Worm (Caenorhabditis elegans) whole organism, L1 larva: Measurements from ENCODE around the gene gphr-2.

Experiments
- C16A3.4 ChIP-seq: fragments of 150-350 bp; optimal IDR thresholded peaks from 2 replicates; lab custom pipeline; 2014; ENCODE audit warnings: missing biosample characterization, missing genetic modification characterization
- C34B4.2 ChIP-seq: sonication (generic microtip); optimal IDR thresholded peaks from 2 replicates; lab custom pipeline; 2017; ENCODE audit warnings: mild to moderate bottlenecking, missing genetic modification characterization, missing compliant biosample characterization
- F16B12.6 ChIP-seq: fragments of 150-350 bp; optimal IDR thresholded peaks from 2 replicates; lab custom pipeline; 2014; ENCODE audit warnings: missing biosample characterization, missing genetic modification characterization
- ceh-63 ChIP-seq: fragments of 200-800 bp; sonication (Bioruptor generic); optimal IDR thresholded peaks from 2 replicates; lab custom pipeline; 2018; ENCODE audit warnings: mild to moderate bottlenecking, missing genetic modification characterization, missing compliant biosample characterization
- ceh-8 ChIP-seq: fragments of 200-800 bp; sonication (Bioruptor generic); optimal IDR thresholded peaks from 2 replicates; lab custom pipeline; 2018; ENCODE audit warnings: mild to moderate bottlenecking, missing genetic modification characterization, moderate library complexity, missing compliant biosample characterization
- ceh-90 ChIP-seq: sonication (generic microtip); optimal IDR thresholded peaks from 2 replicates; lab custom pipeline; 2016; ENCODE audit warnings: missing genetic modification characterization, missing compliant biosample characterization
- ces-1 ChIP-seq: fragments of 150-350 bp; optimal IDR thresholded peaks from 2 replicates; lab custom pipeline; 2014; ENCODE audit warnings: missing biosample characterization, missing genetic modification reagents, missing genetic modification characterization
- dpl-1 ChIP-seq, 3 experiments: fragments of 150-350 bp in 2 of 3; sonication (generic microtip) in 1 of 3; optimal IDR thresholded peaks; 2 replicates each; lab custom pipeline; 2014 to 2017; ENCODE audit warnings: missing biosample characterization in 3 of 3, missing genetic modification characterization in 3 of 3, missing genetic modification reagents in 3 of 3
- dsc-1 ChIP-seq: sonication (generic microtip); optimal IDR thresholded peaks from 2 replicates; lab custom pipeline; 2016; ENCODE audit warnings: mild to moderate bottlenecking, missing genetic modification characterization, missing compliant biosample characterization
- egl-27 ChIP-seq, 2 experiments: fragments of 150-350 bp in 1 of 2; sonication (generic microtip); optimal IDR thresholded peaks; 3 replicates each; lab custom pipeline; 2017 to 2018; ENCODE audit warnings: missing biosample characterization in 2 of 2, missing genetic modification characterization in 2 of 2, missing genetic modification reagents in 2 of 2
- elt-2 ChIP-seq: sonication (generic microtip); optimal IDR thresholded peaks from 2 replicates; lab custom pipeline; 2016; ENCODE audit warnings: missing genetic modification characterization, mild to moderate bottlenecking, inconsistent platforms, missing compliant biosample characterization, missing genetic modification reagents
- elt-3 ChIP-seq, 6 experiments: fragments of 150-350 bp in 1 of 6; sonication (generic microtip); optimal IDR thresholded peaks; 2 replicates each; lab custom pipeline; 2017 to 2018; ENCODE audit warnings: missing biosample characterization in 6 of 6, missing genetic modification characterization in 6 of 6, inconsistent platforms in 1 of 6
- ets-5 ChIP-seq: fragments of 200-800 bp; sonication (Bioruptor generic); IDR thresholded peaks from 2 replicates; pipeline ENCODE4 v1.3.6; 2022; ENCODE audit warnings: missing genetic modification characterization, missing compliant biosample characterization
- fkh-4 ChIP-seq: sonication (generic microtip); optimal IDR thresholded peaks from 2 replicates; lab custom pipeline; 2016; ENCODE audit warnings: missing compliant biosample characterization, missing genetic modification characterization, borderline replicate concordance
- fkh-8 ChIP-seq: sonication (generic microtip); optimal IDR thresholded peaks from 2 replicates; lab custom pipeline; 2016; ENCODE audit warnings: mild to moderate bottlenecking, missing genetic modification characterization, missing compliant biosample characterization
- grh-1 ChIP-seq: fragments of 200-800 bp; sonication (Bioruptor generic); IDR thresholded peaks from 2 replicates; pipeline ENCODE4 v1.3.6; 2022; ENCODE audit warnings: missing genetic modification reagents, missing genetic modification characterization, missing compliant biosample characterization
- hlh-17 ChIP-seq: fragments of 200-800 bp; sonication (Bioruptor generic); optimal IDR thresholded peaks from 2 replicates; lab custom pipeline; 2018; ENCODE audit warnings: missing genetic modification characterization, mild to moderate bottlenecking, missing compliant biosample characterization, moderate library complexity, borderline replicate concordance
- irx-1 ChIP-seq: sonication (generic microtip); optimal IDR thresholded peaks from 2 replicates; lab custom pipeline; 2016; ENCODE audit warnings: missing genetic modification characterization, missing compliant biosample characterization
- isw-1 ChIP-seq: fragments of 200-800 bp; sonication (Bioruptor generic); IDR thresholded peaks from 2 replicates; pipeline ENCODE4 v1.3.6; 2022; ENCODE audit warnings: missing genetic modification characterization, missing compliant biosample characterization
- jun-1 ChIP-seq: fragments of 150-350 bp; optimal IDR thresholded peaks from 2 replicates; lab custom pipeline; 2014; ENCODE audit warnings: missing biosample characterization, missing genetic modification reagents, missing genetic modification characterization
- lin-13 ChIP-seq: fragments of 150-350 bp; optimal IDR thresholded peaks from 2 replicates; lab custom pipeline; 2014; ENCODE audit warnings: missing biosample characterization, missing genetic modification reagents, missing genetic modification characterization
- lin-14 ChIP-seq: fragments of 200-800 bp; sonication (Bioruptor generic); optimal IDR thresholded peaks from 2 replicates; lab custom pipeline; 2018; ENCODE audit warnings: mild to moderate bottlenecking, missing genetic modification characterization, moderate library complexity, missing compliant biosample characterization
- lin-15B ChIP-seq: fragments of 150-350 bp; sonication (generic microtip); optimal IDR thresholded peaks from 3 replicates; lab custom pipeline; 2014; ENCODE audit warnings: missing biosample characterization, missing genetic modification characterization
- lin-35 ChIP-seq, 2 experiments: fragments of 150-350 bp; optimal IDR thresholded peaks; 2 replicates each; lab custom pipeline; 2014; ENCODE audit warnings: missing biosample characterization in 2 of 2, missing genetic modification characterization in 2 of 2, missing genetic modification reagents in 2 of 2
- lir-3 ChIP-seq: sonication (generic microtip); optimal IDR thresholded peaks from 2 replicates; lab custom pipeline; 2016; ENCODE audit warnings: mild to moderate bottlenecking, missing genetic modification characterization, moderate library complexity, missing compliant biosample characterization; ENCODE audit not compliant: poor library complexity
- lsy-2 ChIP-seq, 2 experiments: fragments of 150-350 bp; optimal IDR thresholded peaks; 2 replicates each; lab custom pipeline; 2014; ENCODE audit warnings: missing biosample characterization in 2 of 2, missing genetic modification characterization in 2 of 2
- mab-9 ChIP-seq: fragments of 200-800 bp; sonication (Bioruptor generic); IDR thresholded peaks from 2 replicates; pipeline ENCODE4 v1.3.6; 2022; ENCODE audit warnings: missing genetic modification reagents, missing genetic modification characterization, missing compliant biosample characterization
- mdl-1 ChIP-seq, 2 experiments: fragments of 150-350 bp; optimal IDR thresholded peaks; 2 replicates each; lab custom pipeline; 2014 to 2017; ENCODE audit warnings: missing biosample characterization in 2 of 2, missing genetic modification characterization in 2 of 2, inconsistent platforms in 1 of 2
- mef-2 ChIP-seq: fragments of 150-350 bp; optimal IDR thresholded peaks from 2 replicates; lab custom pipeline; 2014; ENCODE audit warnings: missing biosample characterization, missing genetic modification characterization
- mep-1 ChIP-seq: fragments of 150-350 bp; optimal IDR thresholded peaks from 2 replicates; lab custom pipeline; 2014; ENCODE audit warnings: missing biosample characterization, missing genetic modification characterization
- nhr-12 ChIP-seq: sonication (generic microtip); optimal IDR thresholded peaks from 2 replicates; lab custom pipeline; 2017; ENCODE audit warnings: missing biosample characterization, missing genetic modification characterization
- nhr-237 ChIP-seq: fragments of 150-350 bp; optimal IDR thresholded peaks from 2 replicates; lab custom pipeline; 2014; ENCODE audit warnings: missing biosample characterization, missing genetic modification characterization
- nhr-76 ChIP-seq: sonication (generic microtip); optimal IDR thresholded peaks from 2 replicates; lab custom pipeline; 2017; ENCODE audit warnings: missing biosample characterization, missing genetic modification characterization
- nhr-77 ChIP-seq: fragments of 150-350 bp; optimal IDR thresholded peaks from 2 replicates; lab custom pipeline; 2014; ENCODE audit warnings: missing biosample characterization, missing genetic modification characterization
- nhr-84 ChIP-seq: sonication (generic microtip); optimal IDR thresholded peaks from 2 replicates; lab custom pipeline; 2017; ENCODE audit warnings: missing biosample characterization, missing genetic modification characterization
- nhr-85 ChIP-seq: sonication (generic microtip); peaks from one replicate; lab custom pipeline; 2016; ENCODE audit warnings: missing genetic modification characterization, inconsistent platforms, missing compliant biosample characterization
- nhr-90 ChIP-seq: sonication (generic microtip); optimal IDR thresholded peaks from 2 replicates; lab custom pipeline; 2016; ENCODE audit warnings: mild to moderate bottlenecking, missing genetic modification characterization, missing compliant biosample characterization; ENCODE audit not compliant: poor library complexity
- pag-3 ChIP-seq: sonication (generic microtip); optimal IDR thresholded peaks from 2 replicates; lab custom pipeline; 2017; ENCODE audit warnings: missing genetic modification characterization, mild to moderate bottlenecking, missing compliant biosample characterization, antibody characterized with exemption, borderline replicate concordance; ENCODE audit not compliant: insufficient read depth
- rnt-1 ChIP-seq: sonication (generic microtip); optimal IDR thresholded peaks from 2 replicates; lab custom pipeline; 2016; ENCODE audit warnings: mild to moderate bottlenecking, missing genetic modification characterization, moderate library complexity, missing compliant biosample characterization
- snpc-4 ChIP-seq: fragments of 150-350 bp; optimal IDR thresholded peaks from 2 replicates; lab custom pipeline; 2014; ENCODE audit warnings: missing biosample characterization, missing genetic modification characterization
- snu-23 ChIP-seq: sonication (generic microtip); optimal IDR thresholded peaks from 2 replicates; lab custom pipeline; 2016; ENCODE audit warnings: missing genetic modification characterization, missing compliant biosample characterization
- sox-4 ChIP-seq: sonication (generic microtip); optimal IDR thresholded peaks from 2 replicates; lab custom pipeline; 2016; ENCODE audit warnings: missing genetic modification characterization, missing compliant biosample characterization
- sptf-1 ChIP-seq: fragments of 150-350 bp; optimal IDR thresholded peaks from 2 replicates; lab custom pipeline; 2014; ENCODE audit warnings: missing biosample characterization, missing genetic modification characterization
- tbx-2 ChIP-seq: sonication (generic microtip); optimal IDR thresholded peaks from 2 replicates; lab custom pipeline; 2016; ENCODE audit warnings: missing genetic modification characterization, missing compliant biosample characterization
- unc-130 ChIP-seq: fragments of 150-350 bp; optimal IDR thresholded peaks from 2 replicates; lab custom pipeline; 2017; ENCODE audit warnings: missing biosample characterization, missing genetic modification characterization, inconsistent platforms
- unc-98 ChIP-seq: fragments of 200-800 bp; sonication (Bioruptor generic); IDR thresholded peaks from 2 replicates; pipeline ENCODE4 v1.3.6; 2022; ENCODE audit warnings: missing genetic modification characterization, missing compliant biosample characterization
- vab-15 ChIP-seq: sonication (generic microtip); optimal IDR thresholded peaks from 2 replicates; lab custom pipeline; 2017; ENCODE audit warnings: missing genotype, mild to moderate bottlenecking, missing genetic modification characterization, missing compliant biosample characterization
- xbp-1 ChIP-seq: sonication (generic microtip); optimal IDR thresholded peaks from 2 replicates; lab custom pipeline; 2016; ENCODE audit warnings: missing genetic modification characterization, missing compliant biosample characterization
- zag-1 ChIP-seq: fragments of 150-350 bp; optimal IDR thresholded peaks from 2 replicates; lab custom pipeline; 2014; ENCODE audit warnings: missing biosample characterization, missing genetic modification characterization
- ztf-4 ChIP-seq: fragments of 150-350 bp; optimal IDR thresholded peaks from 2 replicates; lab custom pipeline; 2014; ENCODE audit warnings: missing biosample characterization, missing genetic modification characterization

Gene gphr-2

DNA sequence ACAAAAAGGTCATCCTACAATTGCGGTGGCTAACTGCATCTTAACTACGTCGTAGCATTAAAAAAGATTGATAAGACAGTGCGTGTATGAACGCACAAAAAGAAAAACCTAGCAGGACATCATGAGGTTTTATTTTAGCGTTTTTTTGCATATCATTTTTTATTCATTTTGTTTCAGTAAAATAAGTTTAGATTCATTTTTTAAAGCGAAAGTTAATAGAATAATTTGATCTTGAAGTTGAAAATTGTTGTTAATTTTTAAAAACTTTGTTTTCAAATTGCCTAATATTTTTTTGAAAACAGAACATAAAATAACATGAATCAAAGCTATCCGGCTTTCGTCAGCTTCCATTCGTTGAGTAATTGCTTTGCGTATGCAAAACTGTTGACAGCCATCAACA, 6.1 kb upstream of the gphr-2 start, which contains the start of gene prx-1:
Gene prx-1, plus strand, starts transcription at position 301 of the 400 bp plus-strand sequence.
- TF ChIP-seq nhr-85 (tag; lab: Kevin White, UChicago) (no peak), mep-1 (tag; lab: Kevin White, UChicago) (no peak), elt-3 (tag; optimal IDR thresholded peaks at IDR 0.05; lab: Kevin White, UChicago) (peak in 1 of 6 experiments; percentile 14), C16A3.4 (tag; lab: Kevin White, UChicago) (no peak), nhr-84 (tag; lab: Kevin White, UChicago) (no peak)

- TF ChIP-seq nhr-90 (tag; lab: Kevin White, UChicago) = peak; percentile 77
- peak; percentile 4 for TF ChIP-seq mef-2 (tag; lab: Kevin White, UChicago)
- TF ChIP-seq grh-1 = peak; percentile 80
- TF ChIP-seq tbx-2 (tag; lab: Kevin White, UChicago) = peak; percentile 80
- peak; percentile 69 for TF ChIP-seq rnt-1 (tag; lab: Kevin White, UChicago)
- TF ChIP-seq fkh-8 (tag; lab: Kevin White, UChicago) = peak; percentile 76
- peak; percentile 42 for TF ChIP-seq lir-3 (tag; lab: Kevin White, UChicago)
- peak; percentile 78 for TF ChIP-seq ztf-4 (tag; lab: Kevin White, UChicago)
- TF ChIP-seq snu-23 = peak; percentile 89
- no peak for TF ChIP-seq C34B4.2 (tag; lab: Kevin White, UChicago)
- peak; percentile 72 for TF ChIP-seq jun-1
- TF ChIP-seq snpc-4 = peak; percentile 11
- TF ChIP-seq nhr-77 (tag; lab: Kevin White, UChicago) = peak; percentile 54
- TF ChIP-seq ceh-63 = no peak
- peak; percentile 8 for TF ChIP-seq nhr-237 (tag; lab: Kevin White, UChicago)
- no peak for TF ChIP-seq sptf-1 (tag; lab: Kevin White, UChicago)
- peak in 2 of 3 experiments; percentile 24 to 51 for TF ChIP-seq dpl-1 (GFP tag; optimal IDR thresholded peaks at IDR 0.05; lab: Kevin White, UChicago)
- peak; percentile 50 for TF ChIP-seq dsc-1 (tag; lab: Kevin White, UChicago)
- peak; percentile 44 for TF ChIP-seq ceh-8 (GFP tag; lab: Kevin White, UChicago)
- peak; percentile 56 for TF ChIP-seq xbp-1
- TF ChIP-seq lin-35 (GFP tag; optimal IDR thresholded peaks at IDR 0.05; lab: Kevin White, UChicago) = peak; percentile 64 to 69
- peak; percentile 96 for TF ChIP-seq lin-13 (GFP tag; lab: Kevin White, UChicago)
- peak; percentile 43 for TF ChIP-seq isw-1 (GFP tag; lab: Robert Waterston, UW)
- TF ChIP-seq nhr-76 = no peak
- peak in 1 of 2 experiments; percentile 50 for TF ChIP-seq mdl-1 (tag; optimal IDR thresholded peaks at IDR 0.05; lab: Kevin White, UChicago)
- TF ChIP-seq egl-27 (tag; optimal IDR thresholded peaks at IDR 0.05; lab: Kevin White, UChicago) = no peak
- TF ChIP-seq unc-130 (tag; lab: Kevin White, UChicago) = peak; percentile 46
- no peak for TF ChIP-seq unc-98 (GFP tag; lab: Robert Waterston, UW)
- no peak for TF ChIP-seq pag-3 (tag; lab: Kevin White, UChicago)
- no peak for TF ChIP-seq hlh-17 (GFP tag; lab: Kevin White, UChicago)
- no peak for TF ChIP-seq sox-4 (tag; lab: Kevin White, UChicago)
- TF ChIP-seq lin-14 (GFP tag; lab: Kevin White, UChicago) = peak; percentile 93
- TF ChIP-seq mab-9 (GFP tag; lab: Robert Waterston, UW) = peak; percentile 61
- no peak for TF ChIP-seq ces-1 (GFP tag; lab: Kevin White, UChicago)
- TF ChIP-seq lin-15B (tag; lab: Kevin White, UChicago) = peak; percentile 16
- TF ChIP-seq fkh-4 (tag; lab: Kevin White, UChicago) = no peak
- TF ChIP-seq ets-5 = no peak
- no peak for TF ChIP-seq zag-1 (tag; lab: Kevin White, UChicago)
- peak; percentile 92 for TF ChIP-seq nhr-85 (tag; lab: Kevin White, UChicago)
- peak in 3 of 6 experiments; percentile 16 to 44 (median 22) for TF ChIP-seq elt-3 (tag; optimal IDR thresholded peaks at IDR 0.05; lab: Kevin White, UChicago)
- no peak for TF ChIP-seq ceh-90
- peak; percentile 45 for TF ChIP-seq elt-2 (tag; lab: Kevin White, UChicago)
- peak; percentile 51 for TF ChIP-seq irx-1 (tag; lab: Kevin White, UChicago)
- TF ChIP-seq F16B12.6 (tag; lab: Kevin White, UChicago) = peak; percentile 85
- TF ChIP-seq lsy-2 (tag; optimal IDR thresholded peaks at IDR 0.05; lab: Kevin White, UChicago) = peak; percentile 85 to 95
- peak; percentile 58 for TF ChIP-seq vab-15 (tag; lab: Kevin White, UChicago)
- no peak for TF ChIP-seq nhr-12 (tag; lab: Kevin White, UChicago)
Observed at ce11 chrX:14312416-14312815, 4.8 kb upstream of the gphr-2 start.
